Fruit fly (Drosophila melanogaster) whole organism, pupa: ENCODE data around the gene CG13898.

Experiments
- CG10348 ChIP-seq: fragments of 200-800 bp; sonication (Bioruptor generic); IDR thresholded peaks from 2 replicates; pipeline ENCODE4 v1.3.6; 2022; ENCODE audit warnings: missing biosample characterization, missing genetic modification characterization
- CG17806 ChIP-seq: fragments of 200-800 bp; sonication (Bioruptor generic); optimal IDR thresholded peaks from 2 replicates; lab custom pipeline; 2018; ENCODE audit warnings: missing biosample characterization, mild to moderate bottlenecking, missing genetic modification characterization, moderate library complexity
- CG9948 ChIP-seq: fragments of 200-800 bp; sonication (Bioruptor generic); optimal IDR thresholded peaks from 2 replicates; lab custom pipeline; 2018; ENCODE audit warnings: missing biosample characterization, mild to moderate bottlenecking, missing genetic modification characterization, moderate library complexity
- EcR ChIP-seq: fragments of 200-800 bp; sonication (Bioruptor generic); optimal IDR thresholded peaks from 3 replicates; lab custom pipeline; 2019; ENCODE audit warnings: missing biosample characterization, missing genetic modification characterization, mild to moderate bottlenecking, moderate library complexity, missing genetic modification reagents
- Ets98B ChIP-seq: fragments of 200-800 bp; sonication (Bioruptor generic); IDR thresholded peaks from 2 replicates; pipeline ENCODE4 v1.3.6; 2022; ENCODE audit warnings: missing biosample characterization, missing genetic modification characterization
- Pif1A ChIP-seq: fragments of 200-800 bp; sonication (Bioruptor generic); optimal IDR thresholded peaks from 3 replicates; lab custom pipeline; 2016; ENCODE audit warnings: missing biosample characterization, missing genetic modification characterization

- TF ChIP-seq CG9948 (tag; lab: Kevin White, UChicago): no peak
- TF ChIP-seq Pif1A (GFP tag; lab: Kevin White, UChicago): no peak
- TF ChIP-seq CG17806 (tag; lab: Kevin White, UChicago): no peak
- TF ChIP-seq EcR (GFP tag; lab: Kevin White, UChicago): no peak
- no peak for TF ChIP-seq Ets98B (GFP tag; lab: Robert Waterston, UW)
- no peak for TF ChIP-seq CG10348 (GFP tag; lab: Robert Waterston, UW)
Measured at dm6 chr3L:808725-809537, 5.1 kb upstream of the CG13898 start.
